Worm (Caenorhabditis elegans) whole organism, dauer: Measurements from ENCODE around the gene abu-14.

Experiments
- unc-62 ChIP-seq: sonication (generic microtip); optimal IDR thresholded peaks from 2 replicates; lab custom pipeline; 2017; ENCODE audit warnings: missing biosample characterization, missing genetic modification reagents, missing genetic modification characterization

Gene abu-14

DNA sequence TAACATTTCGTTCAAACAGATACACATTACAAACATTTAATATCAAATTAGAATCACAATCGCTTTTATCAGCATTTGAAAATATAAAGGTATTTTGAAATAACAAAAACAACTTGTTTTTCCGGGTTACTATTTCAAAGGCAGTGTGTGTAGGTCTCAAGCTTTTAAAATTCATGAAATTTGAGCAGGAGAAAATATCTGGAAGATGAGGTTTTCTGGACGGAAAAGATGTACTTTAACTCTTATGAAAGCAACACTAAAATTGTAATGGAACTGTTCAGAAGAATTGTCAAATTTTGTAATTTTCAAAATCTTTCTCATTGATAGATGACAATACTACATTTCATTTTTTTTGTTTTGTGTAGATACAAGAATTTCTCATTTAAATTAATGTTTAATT, 31.6 kb upstream of the abu-14 start:
- no peak for TF ChIP-seq unc-62 (GFP tag; lab: Kevin White, UChicago)

DNA sequence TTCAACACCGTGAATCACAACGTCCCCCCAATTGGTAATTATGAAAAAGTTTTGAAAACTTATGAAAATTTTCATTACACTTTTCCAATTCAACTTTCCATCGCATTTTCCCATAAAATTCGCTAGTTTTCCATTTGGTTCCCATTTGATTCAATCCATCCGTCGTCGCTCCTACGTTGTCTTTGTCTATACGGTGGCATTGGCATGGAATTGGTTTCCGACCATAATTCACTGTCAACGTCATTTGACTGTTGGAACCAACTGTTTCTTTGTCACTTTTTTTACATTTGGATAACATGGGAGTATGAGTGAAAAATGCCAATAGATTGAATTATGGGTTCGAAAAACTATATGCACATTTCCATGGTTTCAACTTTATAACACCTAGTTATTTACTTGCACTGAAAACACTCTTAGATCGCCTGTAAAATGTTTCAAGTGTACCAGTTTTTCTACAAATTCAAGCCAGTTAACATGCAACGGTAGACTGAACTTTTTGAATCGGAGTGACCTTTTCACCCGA, 31.1 kb upstream of the abu-14 start:
- TF ChIP-seq unc-62 (GFP tag; lab: Kevin White, UChicago), result no peak

DNA sequence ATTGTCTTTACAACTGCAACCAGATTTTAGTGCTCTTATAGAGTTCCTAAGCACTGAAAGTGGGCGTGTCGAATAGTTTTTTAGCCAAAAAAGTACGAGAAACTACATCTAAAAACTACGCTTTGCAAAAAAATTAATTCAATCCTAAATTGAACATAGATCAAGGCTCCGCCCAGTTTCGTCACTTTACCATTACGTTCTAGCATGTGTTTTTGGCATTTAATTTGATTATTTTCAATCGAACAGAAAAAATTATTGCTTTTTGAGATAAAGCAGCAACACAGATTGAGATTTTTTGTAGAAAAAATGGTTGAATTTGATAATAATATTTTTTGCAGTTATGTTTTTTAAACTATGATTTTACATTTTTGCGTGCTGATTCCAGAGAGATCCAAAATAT, 27.2 kb upstream of the abu-14 start, which contains the start of gene nlp-82:
nlp-82 (minus strand) TSS at position 101 of the 400 bp plus-strand sequence.
- no peak for TF ChIP-seq unc-62 (GFP tag; lab: Kevin White, UChicago)

DNA sequence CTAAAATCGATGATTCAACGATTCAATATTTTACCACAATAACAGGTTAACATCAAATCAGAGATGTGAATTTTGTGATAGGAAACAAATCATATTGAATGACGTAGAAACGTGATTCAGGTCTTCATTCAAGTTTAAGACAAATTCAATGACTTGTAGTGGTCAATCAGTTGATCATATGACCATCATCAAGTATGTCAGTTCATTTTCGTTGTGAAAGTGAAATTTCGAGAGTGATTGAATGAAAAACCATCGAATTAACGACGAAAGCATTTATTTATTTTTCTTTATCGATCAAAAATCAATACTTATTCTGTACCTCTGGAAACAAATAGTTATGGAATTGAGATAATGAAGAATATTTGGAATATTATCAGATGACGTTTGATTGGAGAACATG, 24.5 kb upstream of the abu-14 start:
- no peak for TF ChIP-seq unc-62 (GFP tag; lab: Kevin White, UChicago)

DNA sequence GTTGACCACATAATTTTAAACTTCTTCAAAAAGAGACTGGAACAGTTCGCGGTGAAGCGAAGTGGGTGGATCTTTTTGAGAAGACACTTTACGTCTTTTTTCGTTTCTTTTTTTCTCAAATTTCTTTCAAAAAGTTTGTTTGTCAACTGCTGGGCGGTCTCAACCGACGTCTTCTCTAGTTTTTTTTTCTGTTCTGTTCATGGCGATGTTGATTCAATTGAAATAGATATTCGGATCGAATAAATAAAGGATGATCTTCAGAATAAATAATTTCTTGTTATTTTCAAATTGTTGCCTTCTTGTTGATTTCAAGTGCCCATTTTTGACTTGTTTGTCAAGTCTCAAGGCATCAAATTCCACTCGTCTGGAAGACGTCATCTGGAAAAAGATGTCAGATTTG, 23.4 kb upstream of the abu-14 start, which contains the start of gene T26C5.4:
T26C5.4 (minus strand) TSS at position 101 of the 400 bp plus-strand sequence.
- no peak for TF ChIP-seq unc-62 (GFP tag; lab: Kevin White, UChicago)

DNA sequence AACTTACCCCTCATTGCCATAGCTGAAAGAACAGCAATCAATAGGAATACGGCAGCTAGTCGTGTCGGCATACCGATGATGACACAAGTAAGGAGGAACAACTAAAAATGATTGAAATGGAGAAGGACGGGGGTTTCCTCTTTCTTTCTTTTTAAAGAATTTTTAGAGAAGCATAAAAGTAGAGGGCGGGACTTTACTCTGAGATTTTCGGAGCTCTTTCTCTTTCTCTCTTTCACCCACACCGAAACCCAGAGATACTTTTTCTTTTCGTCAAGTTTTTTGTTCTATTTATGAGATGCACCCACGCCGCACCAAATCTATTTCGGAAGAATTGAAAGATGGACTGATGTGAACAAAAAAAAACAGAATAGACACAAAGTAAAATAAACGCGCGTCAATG, 19.6 kb upstream of the abu-14 start, which contains the start of gene T26C5.5:
T26C5.5 (minus strand) TSS at position 101 of the 400 bp plus-strand sequence.
- TF ChIP-seq unc-62 (GFP tag; lab: Kevin White, UChicago), result no peak

DNA sequence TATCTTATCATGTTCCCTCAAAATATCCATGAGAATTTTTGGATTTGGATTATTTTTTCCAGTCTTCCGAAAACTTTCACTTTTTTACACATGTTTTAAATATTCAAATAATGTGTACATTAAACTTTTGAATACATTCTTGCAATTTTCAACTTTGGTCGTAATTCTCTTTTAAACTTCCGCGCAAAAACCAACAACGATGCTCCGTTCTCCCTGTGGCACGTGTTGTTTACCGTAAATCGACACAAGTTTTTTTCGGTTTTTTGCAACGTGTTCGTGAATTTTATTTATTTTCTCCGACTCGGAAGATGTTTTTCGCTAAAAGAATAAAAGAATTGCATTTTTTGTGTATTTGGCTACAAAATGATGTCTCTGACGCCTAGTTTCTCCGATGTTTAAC, 15.8 kb upstream of the abu-14 start:
- TF ChIP-seq unc-62 (GFP tag; lab: Kevin White, UChicago), result no peak

DNA sequence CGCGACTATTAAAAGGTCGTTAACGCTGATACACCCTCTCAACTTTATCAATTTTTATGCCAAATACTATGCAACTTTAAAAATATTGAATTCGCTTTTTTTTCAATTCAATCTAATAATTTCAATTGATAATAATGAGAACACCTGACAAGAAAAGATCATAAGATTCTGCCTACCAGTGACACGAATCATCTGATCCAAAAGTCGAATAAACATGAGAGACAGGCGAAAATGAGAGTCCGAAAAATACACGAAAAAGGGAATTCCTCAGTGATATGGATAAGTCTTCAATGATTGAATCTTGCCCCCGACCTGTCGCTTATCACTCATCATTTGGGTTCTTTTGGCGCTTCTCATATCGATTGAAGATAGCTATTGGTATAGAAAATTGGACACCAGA, 14.6 kb upstream of the abu-14 start:
- TF ChIP-seq unc-62 (GFP tag; lab: Kevin White, UChicago), result no peak

DNA sequence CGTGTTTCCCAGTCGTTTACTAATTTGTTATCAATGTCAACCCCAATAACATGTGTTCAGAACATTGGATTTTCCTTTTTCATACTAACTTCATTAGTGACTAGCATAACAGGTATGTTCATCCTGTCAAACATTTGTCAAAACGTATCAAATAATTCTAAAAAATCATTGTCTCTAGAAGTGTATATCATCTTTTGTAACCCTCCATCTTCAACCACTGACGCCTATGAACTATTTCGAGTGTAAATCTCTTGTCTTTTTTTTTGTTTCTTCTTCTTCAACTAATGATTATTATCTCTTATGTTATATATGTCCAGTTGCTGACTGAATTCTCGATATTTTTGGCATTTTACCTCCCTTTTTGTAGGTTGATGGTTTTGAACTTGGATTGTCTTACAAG, 10.7 kb upstream of the abu-14 start:
- TF ChIP-seq unc-62 (GFP tag; lab: Kevin White, UChicago), result no peak

DNA sequence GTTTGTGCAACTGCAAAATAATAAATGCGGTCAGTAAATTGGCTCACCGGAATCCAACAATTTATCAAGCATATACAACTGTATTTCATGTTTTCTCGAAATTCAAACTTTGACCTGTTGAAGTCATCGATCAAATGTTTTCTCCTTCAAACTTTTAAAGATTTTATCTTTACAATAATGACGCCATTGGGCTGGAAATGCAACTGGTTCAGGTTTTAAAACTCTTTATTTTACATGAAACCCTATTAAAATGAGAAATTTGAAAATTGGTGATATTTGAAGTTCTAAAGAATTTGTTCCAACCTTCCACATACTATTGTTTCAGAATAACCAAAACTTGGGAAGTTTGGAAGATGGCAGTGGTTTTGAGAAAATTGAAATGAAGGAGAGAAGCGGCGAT, 10.0 kb upstream of the abu-14 start:
- no peak for TF ChIP-seq unc-62 (GFP tag; lab: Kevin White, UChicago)

DNA sequence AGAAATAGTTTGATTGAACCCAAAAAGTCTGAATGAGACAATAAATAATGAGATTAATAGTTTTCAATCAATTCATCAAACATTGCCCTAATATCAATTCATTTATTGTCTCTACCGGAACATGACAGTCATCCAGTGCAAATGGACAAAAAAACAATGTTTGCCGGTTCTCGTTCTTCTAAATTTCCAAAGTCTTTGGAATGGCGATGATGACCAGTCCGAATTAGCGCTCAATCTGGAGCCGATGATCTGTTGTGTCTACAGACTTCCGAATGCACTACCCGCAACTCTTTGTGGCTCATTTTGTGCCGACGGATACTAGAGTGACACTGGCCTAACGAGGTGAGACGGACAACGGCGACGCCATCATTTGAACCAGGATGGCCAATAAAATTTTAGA, 9.3 kb upstream of the abu-14 start, which contains the start of gene T26C5.3:
T26C5.3 (plus strand) TSS at position 301 of the 400 bp plus-strand sequence.
- no peak for TF ChIP-seq unc-62 (GFP tag; lab: Kevin White, UChicago)

DNA sequence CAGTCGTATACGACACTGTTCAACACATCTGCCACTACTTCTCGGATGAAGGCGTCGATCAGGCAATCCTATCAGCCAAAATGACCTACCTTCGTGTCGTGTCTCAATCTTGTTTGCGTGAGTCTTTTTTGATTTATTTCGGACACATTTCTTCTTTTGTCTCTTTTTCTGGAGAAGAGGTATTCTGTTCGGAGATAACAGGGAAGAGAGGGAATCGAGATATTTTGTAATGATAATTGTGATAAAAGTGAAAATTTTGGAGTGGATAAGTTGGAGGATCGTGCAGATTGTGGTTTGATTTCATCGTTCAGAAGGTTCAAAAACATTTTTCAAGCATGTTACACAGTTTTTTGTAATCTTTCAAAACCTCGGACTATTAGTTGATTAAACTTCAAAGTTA, 6.8 kb upstream of the abu-14 start:
- no peak for TF ChIP-seq unc-62 (GFP tag; lab: Kevin White, UChicago)

DNA sequence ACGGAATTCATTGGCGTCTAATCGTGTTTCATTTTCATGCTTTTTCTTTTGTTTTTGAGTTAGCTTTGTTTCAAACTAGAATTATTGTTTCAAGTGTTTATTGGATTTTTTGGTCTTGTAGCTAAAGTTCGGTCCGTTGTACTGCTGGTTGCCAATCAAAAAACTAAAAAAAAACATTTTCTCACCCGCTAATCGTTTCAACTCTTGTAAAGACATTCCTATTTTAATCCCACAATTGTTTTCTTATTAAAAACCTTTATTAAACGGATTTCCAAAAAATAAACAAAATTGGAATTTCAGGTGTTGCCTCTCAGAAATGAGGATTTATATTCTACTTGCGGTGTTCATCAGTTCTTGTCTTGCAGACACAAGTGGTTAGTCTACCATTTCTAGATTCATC, 5.9 kb upstream of the abu-14 start, which contains the start of gene T26C5.2:
T26C5.2 (plus strand) TSS at position 301 of the 400 bp plus-strand sequence.
- no peak for TF ChIP-seq unc-62 (GFP tag; lab: Kevin White, UChicago)

DNA sequence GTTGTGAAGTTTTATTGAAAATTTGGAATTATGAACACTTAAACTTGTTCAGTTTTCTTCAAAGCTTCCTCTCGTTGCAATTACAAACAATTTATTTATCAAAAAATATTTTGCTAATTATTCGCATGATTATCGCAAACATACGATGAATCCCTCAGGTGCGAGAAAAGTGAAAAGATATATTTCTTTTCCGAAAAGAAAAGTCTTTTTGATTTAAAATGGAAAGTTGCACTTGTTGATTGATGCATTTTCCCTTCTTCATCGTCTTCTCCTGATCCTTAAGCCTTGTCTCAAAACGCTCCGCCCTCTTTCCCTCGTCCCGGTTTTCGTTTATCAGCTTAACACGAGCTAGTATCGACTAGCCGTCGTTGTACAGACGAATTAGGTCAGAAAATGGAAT, 5.5 kb upstream of the abu-14 start:
- no peak for TF ChIP-seq unc-62 (GFP tag; lab: Kevin White, UChicago)

DNA sequence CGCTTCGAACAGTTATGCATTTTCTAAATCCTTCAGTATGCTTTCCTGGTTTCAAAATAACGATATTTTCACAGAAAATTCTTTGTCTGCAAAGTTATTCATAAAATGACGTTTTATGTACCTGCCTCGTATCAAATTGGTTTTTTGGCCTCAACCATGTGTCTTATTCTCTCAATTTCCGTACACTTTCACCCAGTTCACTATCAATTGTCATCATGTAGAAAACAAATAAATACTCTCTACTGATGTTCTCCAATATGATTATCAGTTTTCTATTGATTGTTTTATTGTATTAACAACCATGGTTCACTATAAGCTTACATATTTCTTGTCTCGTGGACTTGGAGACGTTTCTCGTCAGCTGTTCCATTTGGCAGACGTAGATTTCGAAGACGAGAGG, 4.2 kb upstream of the abu-14 start, which contains the start of gene gst-13:
gst-13 (plus strand) TSS at position 218 of the 400 bp plus-strand sequence.
- no peak for TF ChIP-seq unc-62 (GFP tag; lab: Kevin White, UChicago)

DNA sequence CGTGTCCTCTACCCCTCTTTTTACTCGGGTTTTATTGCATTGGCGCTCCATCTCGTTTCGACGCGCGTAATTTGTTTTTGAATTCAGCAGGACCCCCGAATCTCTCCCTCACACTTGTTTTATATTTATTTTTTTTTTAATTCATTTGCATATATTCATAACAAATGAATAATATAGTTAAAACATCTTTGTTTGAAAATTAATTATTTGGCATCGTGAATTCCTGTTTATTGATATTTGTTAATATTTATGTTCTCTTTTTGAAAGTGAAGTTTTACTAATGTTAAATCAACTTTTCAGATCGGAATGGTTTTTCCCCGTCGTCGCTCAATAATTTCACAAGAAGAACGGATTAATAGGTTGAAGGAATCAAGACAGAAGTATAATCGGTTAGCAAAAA, 4.0 kb downstream of the abu-14 start, which contains the start of gene ZK1067.3:
ZK1067.3 (plus strand) TSS at position 301 of the 400 bp plus-strand sequence.
- TF ChIP-seq unc-62 (GFP tag; lab: Kevin White, UChicago), result no peak

DNA sequence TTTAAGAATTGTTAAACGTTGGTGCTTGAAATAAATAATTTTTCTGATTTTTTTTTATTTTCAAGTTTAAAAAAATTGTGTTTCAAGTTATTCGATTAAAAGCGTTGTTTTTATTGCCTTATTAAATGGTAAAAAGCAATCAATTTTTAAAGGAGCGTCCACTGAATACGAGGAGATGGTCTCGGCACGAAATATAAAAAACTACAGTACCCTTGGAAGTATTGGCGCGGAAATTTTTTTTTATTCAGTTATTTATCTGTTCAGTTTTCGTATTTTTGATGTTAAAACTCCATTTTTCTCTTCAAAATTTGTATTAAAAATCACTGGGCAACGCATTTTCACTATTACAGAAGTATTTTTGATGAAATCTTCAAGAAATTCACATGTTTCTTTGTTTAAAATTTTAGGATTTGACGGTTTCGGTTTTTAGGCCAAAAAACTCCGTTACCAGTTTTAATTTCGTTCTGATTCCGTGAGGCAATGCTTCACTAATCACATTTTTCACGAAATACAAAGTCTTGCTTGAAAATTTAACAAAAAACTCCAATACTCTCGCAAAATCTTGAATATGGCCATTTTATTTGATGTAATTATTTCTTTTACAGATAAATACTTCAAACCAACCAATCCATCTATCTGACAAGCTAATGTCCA, 13.8 kb downstream of the abu-14 start, which contains the start of gene znfx-1:
znfx-1 (plus strand) TSS at position 604 of the 654 bp plus-strand sequence.
- no peak for TF ChIP-seq unc-62 (GFP tag; lab: Kevin White, UChicago)
